Worm (Caenorhabditis elegans) whole organism, L4 larva: ENCODE results near the gene cpl-1.
A peak's percentile ranks its signal among the peaks of the same experiment; 100 is the strongest.

Source experiments
- F37D6.2 ChIP-seq: sonication (generic microtip); optimal IDR thresholded peaks from 2 replicates; lab custom pipeline; 2016; ENCODE audit warnings: mild to moderate bottlenecking, missing genetic modification characterization, missing compliant biosample characterization
- fkh-10 ChIP-seq: fragments of 150-350 bp; optimal IDR thresholded peaks from 2 replicates; lab custom pipeline; 2014; ENCODE audit warnings: missing biosample characterization, missing genetic modification reagents, missing genetic modification characterization
- nhr-25 ChIP-seq: sonication (generic microtip); optimal IDR thresholded peaks from 2 replicates; lab custom pipeline; 2017; ENCODE audit warnings: missing genetic modification characterization, mild to moderate bottlenecking, missing compliant biosample characterization, antibody characterized with exemption, moderate library complexity, borderline replicate concordance; ENCODE audit not compliant: insufficient read depth
- saeg-2 ChIP-seq: fragments of 200-800 bp; sonication (Bioruptor generic); IDR thresholded peaks from 2 replicates; pipeline ENCODE4 v1.3.6; 2022; ENCODE audit warnings: missing genetic modification reagents, missing genetic modification characterization, missing compliant biosample characterization
- skn-1 ChIP-seq: fragments of 150-350 bp; optimal IDR thresholded peaks from 2 replicates; lab custom pipeline; 2014; ENCODE audit warnings: missing biosample characterization, missing genetic modification characterization

- TF ChIP-seq skn-1 (tag; lab: Kevin White, UChicago) (no peak), fkh-10 (GFP tag; lab: Kevin White, UChicago) (no peak), nhr-25 (tag; lab: Kevin White, UChicago) (no peak), F37D6.2 (tag; lab: Kevin White, UChicago) (no peak), saeg-2 (GFP tag; lab: Robert Waterston, UW) (0 out of 2 replicates have a peak, but pooled peaks have one; percentile 22)
Observed at ce11 chrV:16592947-16593791, 2.0 kb downstream of the cpl-1 start.
